Fruit fly (Drosophila melanogaster): ENCODE data around the gene CG42557.

Gene CG42557

dm6 chr3R:29983886-29984285, 50.8 kb downstream of the CG42557 start (continued):
- no peak for TF ChIP-seq CG13624 (GFP tag; optimal IDR thresholded peaks at IDR 0.05)
- TF ChIP-seq grn (GFP tag; optimal IDR thresholded peaks at IDR 0.05) = peak; percentile 74
